Fruit fly (Drosophila melanogaster): Measurements from ENCODE around the gene CG5447.

Gene CG5447

dm6 chr3R:26428220-26428619 lies 24.1 kb upstream of the CG5447 start:
- TF ChIP-seq tai (GFP tag; optimal IDR thresholded peaks at IDR 0.05) (no peak), fru (GFP tag; optimal IDR thresholded peaks at IDR 0.05) (peak; percentile 16)

dm6 chr3R:26429619-26430018 lies 22.7 kb upstream of the CG5447 start:
- TF ChIP-seq Myc (optimal IDR thresholded peaks at IDR 0.05) (no peak), HLH106 (tag; optimal IDR thresholded peaks at IDR 0.05) (peak; percentile 14)

- TF ChIP-seq sage (GFP tag; optimal IDR thresholded peaks at IDR 0.05) (no peak), Dfd (GFP tag; optimal IDR thresholded peaks at IDR 0.05) (no peak)
These were observed 19.8 kb upstream of the CG5447 start for dm6 chr3R:26432526-26432925.

dm6 chr3R:26432978-26433377 lies 19.4 kb upstream of the CG5447 start:
- TF ChIP-seq tai (GFP tag; optimal IDR thresholded peaks at IDR 0.05) (no peak), Hnf4 (GFP tag; optimal IDR thresholded peaks at IDR 0.05) (no peak), h (GFP tag; optimal IDR thresholded peaks at IDR 0.05) (peak; percentile 1)

dm6 chr3R:26433743-26434142 lies 18.6 kb upstream of the CG5447 start:
- TF ChIP-seq Mio (GFP tag; optimal IDR thresholded peaks at IDR 0.05) (no peak), Hr83 (GFP tag; optimal IDR thresholded peaks at IDR 0.05; ENCODE audit: poor library complexity, severe bottlenecking) (no peak), brk (GFP tag; optimal IDR thresholded peaks at IDR 0.05) (no peak), psq (GFP tag; optimal IDR thresholded peaks at IDR 0.05) (no peak), usp (GFP tag; optimal IDR thresholded peaks at IDR 0.05) (no peak), pan (optimal IDR thresholded peaks at IDR 0.05) (no peak), sage (GFP tag; optimal IDR thresholded peaks at IDR 0.05) (no peak), Rel (GFP tag; optimal IDR thresholded peaks at IDR 0.05) (no peak), Rel (tag; optimal IDR thresholded peaks at IDR 0.05) (no peak), sv (GFP tag; optimal IDR thresholded peaks at IDR 0.05) (no peak), Myc (optimal IDR thresholded peaks at IDR 0.05) (no peak), fru (GFP tag; optimal IDR thresholded peaks at IDR 0.05) (no peak), Sp1 (GFP tag; optimal IDR thresholded peaks at IDR 0.05) (no peak), HLH106 (tag; optimal IDR thresholded peaks at IDR 0.05) (no peak), dl (GFP tag; optimal IDR thresholded peaks at IDR 0.05; ENCODE audit: insufficient read depth in 1 of 2, partially characterized antibody in 2 of 2) (no peak)

dm6 chr3R:26436001-26436400 lies 16.3 kb upstream of the CG5447 start:
- no peak for TF ChIP-seq br (GFP tag; optimal IDR thresholded peaks at IDR 0.05)
- no peak for TF ChIP-seq jim (GFP tag; optimal IDR thresholded peaks at IDR 0.05)
- no peak for TF ChIP-seq N (GFP tag; optimal IDR thresholded peaks at IDR 0.05)

dm6 chr3R:26436540-26436939 lies 15.8 kb upstream of the CG5447 start:
- TF ChIP-seq Hnf4 (GFP tag; optimal IDR thresholded peaks at IDR 0.05) (peak; percentile 45), ey (GFP tag; optimal IDR thresholded peaks at IDR 0.05) (peak; percentile 60), Vsx2 (GFP tag; optimal IDR thresholded peaks at IDR 0.05; ENCODE audit: partially characterized antibody) (no peak), brk (GFP tag; optimal IDR thresholded peaks at IDR 0.05) (peak; percentile 45), lola (GFP tag; optimal IDR thresholded peaks at IDR 0.05) (no peak), OdsH (GFP tag; optimal IDR thresholded peaks at IDR 0.05) (peak; percentile 59), HLH106 (tag; optimal IDR thresholded peaks at IDR 0.05) (peak; percentile 60), rgr (GFP tag; optimal IDR thresholded peaks at IDR 0.05) (peak; percentile 61), sv (GFP tag; optimal IDR thresholded peaks at IDR 0.05) (peak; percentile 1), dl (GFP tag; optimal IDR thresholded peaks at IDR 0.05; ENCODE audit: insufficient read depth in 1 of 2, partially characterized antibody in 2 of 2) (no peak), foxo (GFP tag; optimal IDR thresholded peaks at IDR 0.05) (peak in 1 of 2 experiments; percentile 63), tai (GFP tag; optimal IDR thresholded peaks at IDR 0.05) (no peak), Sp1 (GFP tag; optimal IDR thresholded peaks at IDR 0.05) (peak; percentile 33), Dfd (GFP tag; optimal IDR thresholded peaks at IDR 0.05) (no peak), fru (GFP tag; optimal IDR thresholded peaks at IDR 0.05) (peak; percentile 70), br (GFP tag; optimal IDR thresholded peaks at IDR 0.05) (peak; percentile 29), pan (optimal IDR thresholded peaks at IDR 0.05) (no peak), h (GFP tag; optimal IDR thresholded peaks at IDR 0.05) (peak; percentile 68)
